Worm (Caenorhabditis elegans) whole organism, early embryonic: ENCODE data around the gene gdi-1.

Experiments used
- B0310.2 ChIP-seq: sonication (generic microtip); optimal IDR thresholded peaks from 2 replicates; lab custom pipeline; 2016; ENCODE audit warnings: mild to moderate bottlenecking, missing genetic modification characterization, missing compliant biosample characterization
- F13C5.2 ChIP-seq: sonication (generic microtip); optimal IDR thresholded peaks from 2 replicates; lab custom pipeline; 2017; ENCODE audit warnings: mild to moderate bottlenecking, missing genetic modification characterization, inconsistent platforms, missing compliant biosample characterization
- aly-1 ChIP-seq: sonication (generic microtip); optimal IDR thresholded peaks from 2 replicates; lab custom pipeline; 2016; ENCODE audit warnings: missing genetic modification characterization, missing compliant biosample characterization
- ama-1 ChIP-seq: fragments of 150-350 bp; optimal IDR thresholded peaks from 2 replicates; lab custom pipeline; 2014
- ceh-13 ChIP-seq: fragments of 200-800 bp; sonication (Bioruptor generic); optimal IDR thresholded peaks from 2 replicates; lab custom pipeline; 2018; ENCODE audit warnings: mild to moderate bottlenecking, missing genetic modification characterization, missing compliant biosample characterization
- ceh-36 ChIP-seq: sonication (generic microtip); optimal IDR thresholded peaks from 2 replicates; lab custom pipeline; 2016; ENCODE audit warnings: missing genetic modification characterization, inconsistent platforms, missing compliant biosample characterization
- ets-7 ChIP-seq: sonication (generic microtip); optimal IDR thresholded peaks from 2 replicates; lab custom pipeline; 2016; ENCODE audit warnings: missing genotype, missing genetic modification characterization, missing compliant biosample characterization
- flt-1 ChIP-seq: fragments of 200-800 bp; sonication (Bioruptor generic); IDR thresholded peaks from 2 replicates; pipeline ENCODE4 v1.3.6; 2022; ENCODE audit warnings: missing genetic modification characterization, missing compliant biosample characterization
- hmbx-1 ChIP-seq: sonication (generic microtip); optimal IDR thresholded peaks from 2 replicates; lab custom pipeline; 2016; ENCODE audit warnings: mild to moderate bottlenecking, missing genetic modification characterization, missing compliant biosample characterization
- hmg-4 ChIP-seq: fragments of 200-800 bp; sonication (Bioruptor generic); optimal IDR thresholded peaks from 2 replicates; lab custom pipeline; 2018; ENCODE audit warnings: mild to moderate bottlenecking, missing genetic modification characterization, missing compliant biosample characterization
- hnd-1 ChIP-seq: sonication (generic microtip); optimal IDR thresholded peaks from 2 replicates; lab custom pipeline; 2016; ENCODE audit warnings: missing genetic modification characterization, missing compliant biosample characterization
- pes-1 ChIP-seq: fragments of 200-800 bp; sonication (Bioruptor generic); IDR thresholded peaks from 2 replicates; pipeline ENCODE4 v1.3.6; 2022; ENCODE audit warnings: missing genetic modification reagents, missing genetic modification characterization, missing compliant biosample characterization
- scrt-1 ChIP-seq: fragments of 200-800 bp; sonication (Bioruptor generic); IDR thresholded peaks from 2 replicates; pipeline ENCODE4 v1.3.6; 2022; ENCODE audit warnings: missing genetic modification characterization, missing compliant biosample characterization
- sea-1 ChIP-seq: fragments of 200-800 bp; sonication (Bioruptor generic); conservative IDR thresholded peaks from 2 replicates; pipeline ENCODE4 v1.3.6; 2022; ENCODE audit warnings: missing genetic modification characterization, missing compliant biosample characterization
- tbx-11 ChIP-seq: fragments of 200-800 bp; sonication (Bioruptor generic); IDR thresholded peaks from 2 replicates; pipeline ENCODE4 v1.3.6; 2022; ENCODE audit warnings: missing genetic modification characterization, missing compliant biosample characterization
- tbx-37 ChIP-seq: fragments of 200-800 bp; sonication (Bioruptor generic); conservative IDR thresholded peaks from 2 replicates; pipeline ENCODE4 v1.3.6; 2022; ENCODE audit warnings: missing genetic modification reagents, missing genetic modification characterization, missing compliant biosample characterization
- tra-4 ChIP-seq: sonication (generic microtip); optimal IDR thresholded peaks from 2 replicates; lab custom pipeline; 2017; ENCODE audit warnings: missing genetic modification characterization, missing compliant biosample characterization

gdi-1 gene

ce11 chrIV:14771325-14771724 is 21.4 kb downstream of the gdi-1 start, which contains the start of gene degl-1:
Gene degl-1, minus strand, starts transcription at chrIV:14771425.
- no peak for TF ChIP-seq hnd-1 (tag; lab: Kevin White, UChicago)
- no peak for TF ChIP-seq tbx-11 (GFP tag; lab: Robert Waterston, UW)
- TF ChIP-seq hmg-4 (GFP tag; lab: Kevin White, UChicago), result no peak

ce11 chrIV:14770663-14771062 is 22.0 kb downstream of the gdi-1 start:
- TF ChIP-seq scrt-1, result no peak
- no peak for TF ChIP-seq tra-4 (tag; lab: Kevin White, UChicago)
- no peak for TF ChIP-seq ceh-13 (GFP tag; lab: Kevin White, UChicago)
- TF ChIP-seq hmbx-1 (tag; lab: Kevin White, UChicago), result no peak
- TF ChIP-seq tbx-11 (GFP tag; lab: Robert Waterston, UW), result no peak
- TF ChIP-seq flt-1 (GFP tag; lab: Robert Waterston, UW), result no peak
- TF ChIP-seq hmg-4 (GFP tag; lab: Kevin White, UChicago), result no peak
- no peak for TF ChIP-seq ceh-36 (tag; lab: Kevin White, UChicago)
- TF ChIP-seq F13C5.2 (tag; lab: Kevin White, UChicago), result no peak
- TF ChIP-seq aly-1 (tag; lab: Kevin White, UChicago), result no peak
- TF ChIP-seq ama-1 (lab: Kevin White, UChicago), result no peak
- TF ChIP-seq tbx-37 (GFP tag; lab: Robert Waterston, UW), result no peak

- no peak for TF ChIP-seq ceh-36 (tag; lab: Kevin White, UChicago)
Observed at ce11 chrIV:14769218-14769835, 23.4 kb downstream of the gdi-1 start, which contains the start of gene Y57G11C.43. Gene Y57G11C.43, plus strand, starts transcription at chrIV:14769441.

- TF ChIP-seq ceh-13 (GFP tag; lab: Kevin White, UChicago) (no peak), tbx-11 (GFP tag; lab: Robert Waterston, UW) (no peak), F13C5.2 (tag; lab: Kevin White, UChicago) (peak; percentile 83), hmg-4 (GFP tag; lab: Kevin White, UChicago) (peak; percentile 0), scrt-1 (no peak), pes-1 (GFP tag; lab: Robert Waterston, UW) (no peak), hmbx-1 (tag; lab: Kevin White, UChicago) (no peak), aly-1 (tag; lab: Kevin White, UChicago) (no peak), sea-1 (GFP tag; lab: Robert Waterston, UW) (no peak), B0310.2 (no peak), ceh-36 (tag; lab: Kevin White, UChicago) (no peak), flt-1 (GFP tag; lab: Robert Waterston, UW) (no peak)
Observed at ce11 chrIV:14767693-14768251, 24.9 kb downstream of the gdi-1 start, which contains the start of the genes mrps-7 and Y57G11C.3. Gene mrps-7, minus strand, starts transcription at chrIV:14767730. Gene Y57G11C.3, plus strand, starts transcription at chrIV:14768201.

ce11 chrIV:14766382-14766781 is 26.3 kb downstream of the gdi-1 start, which contains the start of gene vti-1:
Gene vti-1, minus strand, starts transcription at chrIV:14766665.
- no peak for TF ChIP-seq B0310.2
- no peak for TF ChIP-seq ets-7 (tag; lab: Kevin White, UChicago)
- TF ChIP-seq tbx-11 (GFP tag; lab: Robert Waterston, UW), result no peak
- TF ChIP-seq F13C5.2 (tag; lab: Kevin White, UChicago), result no peak
- TF ChIP-seq hmg-4 (GFP tag; lab: Kevin White, UChicago), result no peak
- TF ChIP-seq pes-1 (GFP tag; lab: Robert Waterston, UW), result no peak
- TF ChIP-seq sea-1 (GFP tag; lab: Robert Waterston, UW), result no peak
- TF ChIP-seq hnd-1 (tag; lab: Kevin White, UChicago), result no peak
- no peak for TF ChIP-seq scrt-1
- TF ChIP-seq tra-4 (tag; lab: Kevin White, UChicago), result no peak

ce11 chrIV:14765336-14765735 is 27.4 kb downstream of the gdi-1 start, which contains the start of gene Y57G11C.5:
Gene Y57G11C.5, minus strand, starts transcription at chrIV:14765436.
- TF ChIP-seq hmbx-1 (tag; lab: Kevin White, UChicago) (no peak), ama-1 (lab: Kevin White, UChicago) (no peak), ceh-13 (GFP tag; lab: Kevin White, UChicago) (no peak), sea-1 (GFP tag; lab: Robert Waterston, UW) (no peak), tra-4 (tag; lab: Kevin White, UChicago) (no peak), ceh-36 (tag; lab: Kevin White, UChicago) (no peak), hnd-1 (tag; lab: Kevin White, UChicago) (no peak), ets-7 (tag; lab: Kevin White, UChicago) (no peak), tbx-37 (GFP tag; lab: Robert Waterston, UW) (no peak), hmg-4 (GFP tag; lab: Kevin White, UChicago) (no peak)

ce11 chrIV:14764719-14765173 is 27.9 kb downstream of the gdi-1 start:
- TF ChIP-seq B0310.2, result no peak
- TF ChIP-seq ceh-36 (tag; lab: Kevin White, UChicago), result no peak
- TF ChIP-seq ama-1 (lab: Kevin White, UChicago), result no peak
- no peak for TF ChIP-seq hmbx-1 (tag; lab: Kevin White, UChicago)
- no peak for TF ChIP-seq pes-1 (GFP tag; lab: Robert Waterston, UW)
- no peak for TF ChIP-seq hmg-4 (GFP tag; lab: Kevin White, UChicago)
- no peak for TF ChIP-seq flt-1 (GFP tag; lab: Robert Waterston, UW)
- no peak for TF ChIP-seq aly-1 (tag; lab: Kevin White, UChicago)
